Fruit fly (Drosophila melanogaster) whole organism, prepupa: ENCODE measurements around the gene tal-AA.

Source experiments
- CG10631 ChIP-seq: fragments of 200-800 bp; sonication (Bioruptor generic); optimal IDR thresholded peaks from 2 replicates; lab custom pipeline; 2016; ENCODE audit warnings: missing biosample characterization, missing genetic modification characterization
- CG11762 ChIP-seq: fragments of 200-800 bp; sonication (Bioruptor generic); optimal IDR thresholded peaks from 3 replicates; lab custom pipeline; 2016; ENCODE audit warnings: missing biosample characterization, missing genetic modification characterization; ENCODE audit not compliant: insufficient read depth
- CG11902 ChIP-seq: fragments of 200-800 bp; sonication (Bioruptor generic); optimal IDR thresholded peaks from 3 replicates; lab custom pipeline; 2016; ENCODE audit warnings: missing biosample characterization, missing genetic modification characterization
- CG15336 ChIP-seq: fragments of 200-800 bp; sonication (Bioruptor generic); IDR thresholded peaks from 2 replicates; pipeline ENCODE4 v1.3.6; 2022; ENCODE audit warnings: missing biosample characterization, missing genetic modification characterization
- CG16779 ChIP-seq: fragments of 200-800 bp; sonication (Bioruptor generic); optimal IDR thresholded peaks from 3 replicates; lab custom pipeline; 2017; ENCODE audit warnings: missing biosample characterization, mild to moderate bottlenecking, missing genetic modification characterization
- CG31627 ChIP-seq: fragments of 200-800 bp; sonication (Bioruptor generic); optimal IDR thresholded peaks from 3 replicates; lab custom pipeline; 2016; ENCODE audit warnings: missing biosample characterization, missing genetic modification characterization
- CG32006 ChIP-seq: fragments of 200-800 bp; sonication (Bioruptor generic); optimal IDR thresholded peaks from 3 replicates; lab custom pipeline; 2017; ENCODE audit warnings: missing biosample characterization, mild to moderate bottlenecking, missing genetic modification characterization
- CG34406 ChIP-seq: fragments of 200-800 bp; sonication (Bioruptor generic); optimal IDR thresholded peaks from 3 replicates; lab custom pipeline; 2016; ENCODE audit warnings: missing biosample characterization, missing genetic modification characterization
- CG3919 ChIP-seq: fragments of 200-800 bp; sonication (Bioruptor generic); optimal IDR thresholded peaks from 3 replicates; lab custom pipeline; 2016; ENCODE audit warnings: missing biosample characterization, missing genetic modification characterization
- CG4318 ChIP-seq: fragments of 200-800 bp; sonication (Bioruptor generic); optimal IDR thresholded peaks from 3 replicates; lab custom pipeline; 2017; ENCODE audit warnings: missing biosample characterization, mild to moderate bottlenecking, missing genetic modification characterization
- CG6276 ChIP-seq: fragments of 200-800 bp; sonication (Bioruptor generic); optimal IDR thresholded peaks from 2 replicates; lab custom pipeline; 2017; ENCODE audit warnings: missing biosample characterization, mild to moderate bottlenecking, missing genetic modification characterization
- CG8119 ChIP-seq: fragments of 200-800 bp; sonication (Bioruptor generic); IDR thresholded peaks from 3 replicates; pipeline ENCODE4 v1.3.6; 2022; ENCODE audit warnings: missing biosample characterization, missing genetic modification characterization
- CG8319 ChIP-seq: fragments of 200-800 bp; sonication (Bioruptor generic); optimal IDR thresholded peaks from 3 replicates; lab custom pipeline; 2016; ENCODE audit warnings: missing biosample characterization, missing genetic modification characterization
- CG8632 ChIP-seq: fragments of 200-800 bp; sonication (Bioruptor generic); optimal IDR thresholded peaks from 3 replicates; lab custom pipeline; 2016; ENCODE audit warnings: missing biosample characterization, missing genetic modification characterization
- CG9139 ChIP-seq: fragments of 200-800 bp; sonication (Bioruptor generic); optimal IDR thresholded peaks from 3 replicates; lab custom pipeline; 2017; ENCODE audit warnings: missing biosample characterization, mild to moderate bottlenecking, missing genetic modification characterization
- Eip75B ChIP-seq: fragments of 200-800 bp; sonication (Bioruptor generic); optimal IDR thresholded peaks from 3 replicates; lab custom pipeline; 2016; ENCODE audit warnings: missing biosample characterization, missing genetic modification characterization
- Eip78C ChIP-seq: fragments of 200-800 bp; sonication (Bioruptor generic); peaks from one replicate; lab custom pipeline; 2016; ENCODE audit warnings: missing biosample characterization, missing genetic modification characterization
- Ets96B ChIP-seq: fragments of 200-800 bp; optimal IDR thresholded peaks from 2 replicates; lab custom pipeline; 2019; ENCODE audit warnings: missing biosample characterization, mild to moderate bottlenecking, missing genetic modification characterization, moderate library complexity
- Gug ChIP-seq: fragments of 200-800 bp; sonication (Bioruptor generic); IDR thresholded peaks from 2 replicates; pipeline ENCODE4 v1.3.6; 2022; ENCODE audit warnings: missing biosample characterization, missing genetic modification characterization
- Hr38 ChIP-seq: sonication (Bioruptor generic); optimal IDR thresholded peaks from 2 replicates; lab custom pipeline; 2016; ENCODE audit warnings: missing biosample characterization, missing genetic modification characterization
- Hr4 ChIP-seq: fragments of 200-800 bp; sonication (Bioruptor generic); optimal IDR thresholded peaks from 3 replicates; lab custom pipeline; 2016; ENCODE audit warnings: missing biosample characterization, missing genetic modification characterization
- Lpt ChIP-seq: fragments of 200-800 bp; sonication (Bioruptor generic); optimal IDR thresholded peaks from 3 replicates; lab custom pipeline; 2016; ENCODE audit warnings: missing biosample characterization, missing genetic modification characterization
- OdsH ChIP-seq: fragments of 200-800 bp; sonication (Bioruptor generic); optimal IDR thresholded peaks from 3 replicates; lab custom pipeline; 2016; ENCODE audit warnings: missing biosample characterization, missing genetic modification characterization
- Smox ChIP-seq: fragments of 200-800 bp; sonication (Bioruptor generic); optimal IDR thresholded peaks from 3 replicates; lab custom pipeline; 2016; ENCODE audit warnings: missing biosample characterization, missing genetic modification characterization
- Sox14 ChIP-seq: fragments of 200-800 bp; sonication (Bioruptor generic); optimal IDR thresholded peaks from 3 replicates; lab custom pipeline; 2016; ENCODE audit warnings: missing biosample characterization, missing genetic modification characterization
- achi ChIP-seq: fragments of 200-800 bp; sonication (Bioruptor generic); optimal IDR thresholded peaks from 3 replicates; lab custom pipeline; 2016; ENCODE audit warnings: missing biosample characterization, missing genetic modification characterization
- acj6 ChIP-seq: fragments of 200-800 bp; sonication (Bioruptor generic); optimal IDR thresholded peaks from 3 replicates; lab custom pipeline; 2016; ENCODE audit warnings: missing biosample characterization, missing genetic modification characterization
- dac ChIP-seq: fragments of 200-800 bp; sonication (Bioruptor generic); optimal IDR thresholded peaks from 2 replicates; lab custom pipeline; 2017; ENCODE audit warnings: missing biosample characterization, mild to moderate bottlenecking, missing genetic modification characterization
- eg ChIP-seq: fragments of 200-800 bp; sonication (Bioruptor generic); IDR thresholded peaks from 3 replicates; pipeline ENCODE4 v1.3.6; 2022; ENCODE audit warnings: missing biosample characterization, missing genetic modification characterization
- esn ChIP-seq: fragments of 200-800 bp; sonication (Bioruptor generic); optimal IDR thresholded peaks from 2 replicates; lab custom pipeline; 2016; ENCODE audit warnings: missing biosample characterization, mild to moderate bottlenecking, missing genetic modification characterization, moderate library complexity
- fd85E ChIP-seq: fragments of 200-800 bp; sonication (Bioruptor generic); optimal IDR thresholded peaks from 3 replicates; lab custom pipeline; 2016; ENCODE audit warnings: missing biosample characterization, missing genetic modification characterization
- fkh ChIP-seq: fragments of 200-800 bp; sonication (Bioruptor generic); optimal IDR thresholded peaks from 3 replicates; lab custom pipeline; 2017; ENCODE audit warnings: missing biosample characterization, mild to moderate bottlenecking, missing genetic modification characterization, moderate library complexity
- net ChIP-seq: fragments of 200-800 bp; sonication (Bioruptor generic); optimal IDR thresholded peaks from 3 replicates; lab custom pipeline; 2016; ENCODE audit warnings: missing biosample characterization, missing genetic modification characterization
- pdm3 ChIP-seq: fragments of 200-800 bp; sonication (Bioruptor generic); optimal IDR thresholded peaks from 3 replicates; lab custom pipeline; 2016; ENCODE audit warnings: missing biosample characterization, missing genetic modification characterization
- salr ChIP-seq, 2 experiments: fragments of 200-800 bp; sonication (Bioruptor generic); optimal IDR thresholded peaks; 3 replicates each; lab custom pipeline; 2016 to 2018; ENCODE audit warnings: missing biosample characterization in 2 of 2, missing genetic modification characterization in 2 of 2, mild to moderate bottlenecking in 1 of 2
- topi ChIP-seq: fragments of 200-800 bp; sonication (Bioruptor generic); optimal IDR thresholded peaks from 3 replicates; lab custom pipeline; 2016; ENCODE audit warnings: missing biosample characterization, missing genetic modification characterization

The tal-AA gene

DNA sequence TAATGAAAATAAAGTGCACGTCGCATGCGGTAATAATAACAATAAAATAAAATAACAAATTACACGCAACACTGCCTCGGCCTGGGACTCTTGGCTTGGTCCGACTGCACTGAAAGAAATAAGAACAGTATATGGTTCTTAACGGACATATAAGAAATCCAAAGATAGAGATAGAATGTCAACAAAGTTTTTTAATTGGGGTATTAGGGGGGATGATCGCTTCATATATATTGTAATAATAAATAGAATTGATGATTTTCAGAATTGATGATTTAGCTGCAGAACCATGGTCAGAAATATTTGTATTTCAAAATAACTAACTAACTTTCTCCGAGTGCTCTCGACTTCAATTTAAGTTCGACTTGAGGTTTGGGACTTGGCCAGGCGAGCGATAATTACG lies 16.8 kb upstream of the tal-AA start (continued):
- TF ChIP-seq CG11902 (GFP tag; lab: Kevin White, UChicago) (peak; percentile 35), Lpt (GFP tag; lab: Kevin White, UChicago) (peak; percentile 57), fd85E (peak; percentile 30), esn (GFP tag; lab: Kevin White, UChicago) (peak; percentile 88), CG3919 (GFP tag; lab: Kevin White, UChicago) (peak; percentile 80), CG6276 (peak; percentile 74), Ets96B (tag; lab: Kevin White, UChicago) (no peak), CG11762 (GFP tag; lab: Kevin White, UChicago) (peak; percentile 59), CG8319 (GFP tag; lab: Kevin White, UChicago) (peak; percentile 47), CG16779 (peak; percentile 20), achi (peak; percentile 81), Smox (GFP tag; lab: Kevin White, UChicago) (peak; percentile 83), salr (GFP tag; optimal IDR thresholded peaks at IDR 0.05; lab: Kevin White, UChicago) (peak in 1 of 2 experiments; percentile 84), CG9139 (GFP tag; lab: Kevin White, UChicago) (no peak), CG10631 (GFP tag; lab: Kevin White, UChicago) (peak; percentile 60)

DNA sequence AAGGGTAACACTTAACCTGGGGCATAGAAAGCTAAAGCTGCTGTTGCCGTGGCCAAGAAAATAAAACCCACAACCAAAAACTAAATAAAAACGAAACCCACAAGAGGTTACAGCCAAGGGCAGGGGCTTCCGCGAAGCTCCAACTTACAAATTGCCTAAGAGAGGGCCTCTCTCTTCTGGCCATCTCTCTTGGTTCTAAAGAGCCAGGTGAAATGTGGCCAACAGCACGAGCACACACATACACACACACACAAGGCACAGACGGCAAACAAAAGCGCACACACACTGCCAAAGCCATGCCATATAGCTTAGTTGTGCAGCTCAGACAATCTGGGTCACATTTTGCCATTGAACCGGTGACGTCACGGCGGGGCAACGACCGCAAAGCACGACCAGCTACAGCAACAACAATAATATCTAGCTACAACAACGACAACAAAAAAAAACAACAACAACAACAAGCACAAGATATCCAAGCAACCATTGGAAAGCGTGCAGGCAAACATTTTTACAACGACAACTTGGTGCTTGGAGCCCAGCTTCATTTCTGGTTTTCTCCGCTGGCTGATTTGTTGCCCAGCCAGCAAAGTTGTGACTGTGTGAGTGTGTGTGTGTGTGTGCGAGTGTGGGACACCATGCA lies 16.2 kb upstream of the tal-AA start:
- TF ChIP-seq Lpt (GFP tag; lab: Kevin White, UChicago) (peak; percentile 6), acj6 (GFP tag; lab: Kevin White, UChicago) (no peak), fkh (GFP tag; lab: Kevin White, UChicago) (peak; percentile 1), CG3919 (GFP tag; lab: Kevin White, UChicago) (no peak)

DNA sequence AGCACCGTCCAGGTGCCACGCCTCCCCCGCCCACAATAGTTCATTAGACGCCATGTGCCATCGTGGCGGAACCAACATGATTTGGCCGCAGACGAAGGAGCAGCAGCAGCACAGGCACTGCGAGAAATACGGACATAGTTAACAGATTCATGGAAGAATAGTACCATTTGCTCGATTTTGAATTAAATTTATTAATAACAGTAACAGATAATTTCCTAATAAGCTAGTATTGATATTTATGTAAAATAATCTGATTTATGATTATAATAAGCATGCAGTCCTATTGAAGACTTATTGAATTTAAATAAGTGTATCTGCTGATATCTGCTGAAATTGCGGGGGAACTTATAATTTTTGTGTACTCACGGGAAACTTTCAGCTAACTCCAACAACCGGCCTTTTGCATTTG lies 15.6 kb upstream of the tal-AA start:
- TF ChIP-seq CG4318 (GFP tag; lab: Kevin White, UChicago) (peak; percentile 68), CG16779 (no peak), OdsH (peak; percentile 45), Lpt (GFP tag; lab: Kevin White, UChicago) (peak; percentile 54), Hr4 (GFP tag; lab: Kevin White, UChicago) (peak; percentile 84), CG6276 (peak; percentile 79), Sox14 (GFP tag; lab: Kevin White, UChicago) (peak; percentile 20), CG34406 (GFP tag; lab: Kevin White, UChicago) (no peak), dac (GFP tag; lab: Kevin White, UChicago) (peak; percentile 54), CG8119 (GFP tag; lab: Robert Waterston, UW) (peak; percentile 82), CG32006 (peak; percentile 86), Eip78C (GFP tag; lab: Kevin White, UChicago) (peak; percentile 83), acj6 (GFP tag; lab: Kevin White, UChicago) (peak; percentile 15), eg (GFP tag; lab: Robert Waterston, UW) (peak; percentile 66), fd85E (no peak), CG15336 (GFP tag; lab: Robert Waterston, UW) (peak; percentile 81), pdm3 (GFP tag; lab: Kevin White, UChicago) (peak; percentile 38), salr (GFP tag; optimal IDR thresholded peaks at IDR 0.05; lab: Kevin White, UChicago) (peak in 1 of 2 experiments; percentile 56), CG3919 (GFP tag; lab: Kevin White, UChicago) (peak; percentile 60), topi (GFP tag; lab: Kevin White, UChicago) (peak; percentile 25), Hr38 (GFP tag; lab: Kevin White, UChicago) (no peak), CG11762 (GFP tag; lab: Kevin White, UChicago) (peak; percentile 30), net (GFP tag; lab: Kevin White, UChicago) (peak; percentile 29), Gug (GFP tag; lab: Robert Waterston, UW) (peak; percentile 51), achi (peak; percentile 32), CG10631 (GFP tag; lab: Kevin White, UChicago) (peak; percentile 45), Eip75B (no peak), CG8632 (no peak), CG31627 (GFP tag; lab: Kevin White, UChicago) (peak; percentile 0)
